Fruit fly (Drosophila melanogaster) whole organism, embryonic: ENCODE measurements around the gene kdn.

Experiments
- Blimp-1 ChIP-seq: fragments of 200-800 bp; sonication (Bioruptor generic); optimal IDR thresholded peaks from 3 replicates; lab custom pipeline; 2018; ENCODE audit warnings: missing biosample characterization, missing genetic modification characterization, mild to moderate bottlenecking, moderate library complexity, missing genetic modification reagents
- CG10543 ChIP-seq: fragments of 200-800 bp; sonication (Bioruptor generic); optimal IDR thresholded peaks from 3 replicates; lab custom pipeline; 2017; ENCODE audit warnings: missing biosample characterization, mild to moderate bottlenecking, missing genetic modification characterization, moderate library complexity
- CG11456 ChIP-seq: fragments of 200-800 bp; sonication (Bioruptor generic); IDR thresholded peaks from 3 replicates; pipeline ENCODE4 v1.3.6; 2022; ENCODE audit warnings: missing biosample characterization, missing genetic modification characterization
- CG11696 ChIP-seq: fragments of 200-800 bp; sonication (Bioruptor generic); IDR thresholded peaks from 2 replicates; pipeline ENCODE4 v1.3.6; 2022; ENCODE audit warnings: missing biosample characterization, missing genetic modification characterization
- CG12071 ChIP-seq: fragments of 200-800 bp; sonication (Bioruptor generic); optimal IDR thresholded peaks from 3 replicates; lab custom pipeline; 2018; ENCODE audit warnings: missing biosample characterization, mild to moderate bottlenecking, missing genetic modification characterization
- CG13894 ChIP-seq: fragments of 200-800 bp; sonication (Bioruptor generic); optimal IDR thresholded peaks from 3 replicates; lab custom pipeline; 2018; ENCODE audit warnings: missing biosample characterization, mild to moderate bottlenecking, missing genetic modification characterization, moderate library complexity
- CG14710 ChIP-seq: fragments of 200-800 bp; sonication (Bioruptor generic); optimal IDR thresholded peaks from 3 replicates; lab custom pipeline; 2019; ENCODE audit warnings: missing biosample characterization, mild to moderate bottlenecking, missing genetic modification characterization, moderate library complexity
- CG1603 ChIP-seq: fragments of 200-800 bp; sonication (Bioruptor generic); optimal IDR thresholded peaks from 2 replicates; lab custom pipeline; 2019; ENCODE audit warnings: missing biosample characterization, mild to moderate bottlenecking, missing genetic modification characterization, moderate library complexity
- CG18599 ChIP-seq: fragments of 200-800 bp; sonication (Bioruptor generic); optimal IDR thresholded peaks from 3 replicates; lab custom pipeline; 2017; ENCODE audit warnings: missing biosample characterization, missing genetic modification characterization, mild to moderate bottlenecking, moderate library complexity, missing genetic modification reagents
- CG3847 ChIP-seq: fragments of 200-800 bp; sonication (Bioruptor generic); IDR thresholded peaks from 2 replicates; pipeline ENCODE4 v1.3.6; 2022; ENCODE audit warnings: missing biosample characterization, missing genetic modification characterization
- CG4328 ChIP-seq: fragments of 200-800 bp; sonication (Bioruptor generic); optimal IDR thresholded peaks from 3 replicates; lab custom pipeline; 2017; ENCODE audit warnings: missing biosample characterization, missing genetic modification reagents, missing genetic modification characterization
- CG4424 ChIP-seq: fragments of 200-800 bp; sonication (Bioruptor generic); optimal IDR thresholded peaks from 3 replicates; lab custom pipeline; 2016; ENCODE audit warnings: missing biosample characterization, missing genetic modification characterization
- CG5180 ChIP-seq: fragments of 200-800 bp; sonication (Bioruptor generic); optimal IDR thresholded peaks from 3 replicates; lab custom pipeline; 2017; ENCODE audit warnings: missing biosample characterization, missing genetic modification characterization, mild to moderate bottlenecking, moderate library complexity, missing genetic modification reagents
- CG6689 ChIP-seq: fragments of 200-800 bp; sonication (Bioruptor generic); IDR thresholded peaks from 2 replicates; pipeline ENCODE4 v1.3.6; 2022; ENCODE audit warnings: missing biosample characterization, missing genetic modification characterization
- CG8089 ChIP-seq: fragments of 200-800 bp; sonication (Bioruptor generic); optimal IDR thresholded peaks from 3 replicates; lab custom pipeline; 2016; ENCODE audit warnings: missing biosample characterization, missing genetic modification characterization
- CG8924 ChIP-seq: fragments of 200-800 bp; optimal IDR thresholded peaks from 3 replicates; lab custom pipeline; 2019; ENCODE audit warnings: missing biosample characterization, mild to moderate bottlenecking, missing genetic modification characterization, moderate library complexity
- Dfd ChIP-seq, 2 experiments: fragments of >200 bp; optimal IDR thresholded peaks; 2 replicates each; lab custom pipeline; 2017; ENCODE audit warnings: missing biosample characterization in 2 of 2, missing genetic modification characterization in 2 of 2
- Drgx ChIP-seq: fragments of 200-800 bp; sonication (Bioruptor generic); IDR thresholded peaks from 2 replicates; pipeline ENCODE4 v1.3.6; 2022; ENCODE audit warnings: missing biosample characterization, missing genetic modification characterization
- Fer3 ChIP-seq: fragments of 200-800 bp; sonication (Bioruptor generic); optimal IDR thresholded peaks from 2 replicates; lab custom pipeline; 2018; ENCODE audit warnings: missing biosample characterization, mild to moderate bottlenecking, missing genetic modification characterization, moderate library complexity
- Gug ChIP-seq: fragments of 200-800 bp; sonication (Bioruptor generic); IDR thresholded peaks from 4 replicates; pipeline ENCODE4 v1.3.6; 2022; ENCODE audit warnings: missing biosample characterization, missing genetic modification characterization
- H15 ChIP-seq: fragments of 200-800 bp; sonication (Bioruptor generic); IDR thresholded peaks from 3 replicates; pipeline ENCODE4 v1.3.6; 2022; ENCODE audit warnings: missing biosample characterization, missing genetic modification characterization
- Hmr ChIP-seq: fragments of 200-800 bp; sonication (Bioruptor generic); optimal IDR thresholded peaks from 3 replicates; lab custom pipeline; 2017; ENCODE audit warnings: mild to moderate bottlenecking, missing biosample characterization, missing genetic modification reagents, missing genetic modification characterization
- Med ChIP-seq: fragments of 200-800 bp; sonication (Bioruptor generic); peaks from one replicate; lab custom pipeline; 2016; ENCODE audit warnings: missing biosample characterization, missing genetic modification characterization, mild to moderate bottlenecking, inconsistent platforms, moderate library complexity
- Six4 ChIP-seq: fragments of 200-800 bp; sonication (Bioruptor generic); optimal IDR thresholded peaks from 2 replicates; lab custom pipeline; 2016; ENCODE audit warnings: missing biosample characterization, missing genetic modification characterization
- Xrp1 ChIP-seq: fragments of 200-800 bp; sonication (Bioruptor generic); IDR thresholded peaks from 2 replicates; pipeline ENCODE4 v1.3.6; 2022; ENCODE audit warnings: missing biosample characterization, missing genetic modification characterization
- ab ChIP-seq: fragments of 200-800 bp; sonication (Bioruptor generic); optimal IDR thresholded peaks from 2 replicates; lab custom pipeline; 2016; ENCODE audit warnings: missing biosample characterization, missing genetic modification characterization
- bbx ChIP-seq: fragments of 200-800 bp; sonication (Bioruptor generic); IDR thresholded peaks from 2 replicates; pipeline ENCODE4 v1.3.6; 2022; ENCODE audit warnings: missing biosample characterization, missing genetic modification characterization; ENCODE audit not compliant: partially characterized antibody
- corto ChIP-seq: fragments of 200-800 bp; sonication (Bioruptor generic); optimal IDR thresholded peaks from 2 replicates; lab custom pipeline; 2016; ENCODE audit warnings: missing biosample characterization, mild to moderate bottlenecking, missing genetic modification characterization, moderate library complexity
- dysf ChIP-seq: fragments of 200-800 bp; sonication (Bioruptor generic); IDR thresholded peaks from 3 replicates; pipeline ENCODE4 v1.3.6; 2022; ENCODE audit warnings: missing biosample characterization, missing genetic modification characterization
- ftz-f1 ChIP-seq: fragments of 200-800 bp; sonication (Bioruptor generic); optimal IDR thresholded peaks from 2 replicates; lab custom pipeline; 2016; ENCODE audit warnings: missing biosample characterization, missing genetic modification characterization
- gsb-n ChIP-seq: fragments of 200-800 bp; sonication (Bioruptor generic); optimal IDR thresholded peaks from 3 replicates; lab custom pipeline; 2018; ENCODE audit warnings: missing biosample characterization, mild to moderate bottlenecking, missing genetic modification characterization
- hth ChIP-seq: fragments of >200 bp; optimal IDR thresholded peaks from 2 replicates; lab custom pipeline; 2017; ENCODE audit warnings: inconsistent platforms
- jing ChIP-seq: fragments of 200-800 bp; sonication (Bioruptor generic); optimal IDR thresholded peaks from 2 replicates; lab custom pipeline; 2018; ENCODE audit warnings: missing biosample characterization, mild to moderate bottlenecking, missing genetic modification characterization
- kni ChIP-seq: fragments of 200-800 bp; sonication (Bioruptor generic); optimal IDR thresholded peaks from 3 replicates; lab custom pipeline; 2017; ENCODE audit warnings: mild to moderate bottlenecking, missing biosample characterization, missing genetic modification reagents, missing genetic modification characterization
- mam ChIP-seq: fragments of 200-800 bp; sonication (Bioruptor generic); optimal IDR thresholded peaks from 3 replicates; lab custom pipeline; 2016; ENCODE audit warnings: missing biosample characterization, missing genetic modification characterization
- nau ChIP-seq: fragments of 200-800 bp; sonication (Bioruptor generic); optimal IDR thresholded peaks from 3 replicates; lab custom pipeline; 2017; ENCODE audit warnings: missing biosample characterization, mild to moderate bottlenecking, missing genetic modification characterization, missing genetic modification reagents
- p53 ChIP-seq: fragments of 200-800 bp; sonication (Bioruptor generic); optimal IDR thresholded peaks from 2 replicates; lab custom pipeline; 2016; ENCODE audit warnings: missing biosample characterization, missing genetic modification characterization
- row ChIP-seq: fragments of 200-800 bp; sonication (Bioruptor generic); IDR thresholded peaks from 3 replicates; pipeline ENCODE4 v1.3.6; 2022; ENCODE audit warnings: missing biosample characterization, missing genetic modification characterization
- slbo ChIP-seq: fragments of 200-800 bp; sonication (Bioruptor generic); IDR thresholded peaks from 2 replicates; pipeline ENCODE4 v1.3.6; 2022; ENCODE audit warnings: missing biosample characterization, missing genetic modification characterization
- sob ChIP-seq: fragments of 200-800 bp; sonication (Bioruptor generic); IDR thresholded peaks from 2 replicates; pipeline ENCODE4 v1.3.6; 2022; ENCODE audit warnings: missing biosample characterization, missing genetic modification characterization
- stc ChIP-seq: fragments of 200-800 bp; sonication (Bioruptor generic); IDR thresholded peaks from 2 replicates; pipeline ENCODE4 v1.3.6; 2022; ENCODE audit warnings: missing biosample characterization, missing genetic modification characterization
- unc-4 ChIP-seq: fragments of 200-800 bp; sonication (Bioruptor generic); IDR thresholded peaks from 2 replicates; pipeline ENCODE4 v1.3.6; 2022; ENCODE audit warnings: missing biosample characterization, missing genetic modification characterization; ENCODE audit not compliant: partially characterized antibody
- wek ChIP-seq: fragments of 200-800 bp; sonication (Bioruptor generic); optimal IDR thresholded peaks from 3 replicates; lab custom pipeline; 2018; ENCODE audit warnings: missing biosample characterization, mild to moderate bottlenecking, missing genetic modification characterization, moderate library complexity
- zen ChIP-seq: fragments of 200-800 bp; sonication (Bioruptor generic); optimal IDR thresholded peaks from 3 replicates; lab custom pipeline; 2018; ENCODE audit warnings: missing biosample characterization, mild to moderate bottlenecking, missing genetic modification characterization, moderate library complexity
- zf30C ChIP-seq: fragments of 200-800 bp; sonication (Bioruptor generic); optimal IDR thresholded peaks from 3 replicates; lab custom pipeline; 2018; ENCODE audit warnings: missing biosample characterization, mild to moderate bottlenecking, missing genetic modification characterization

kdn gene

DNA sequence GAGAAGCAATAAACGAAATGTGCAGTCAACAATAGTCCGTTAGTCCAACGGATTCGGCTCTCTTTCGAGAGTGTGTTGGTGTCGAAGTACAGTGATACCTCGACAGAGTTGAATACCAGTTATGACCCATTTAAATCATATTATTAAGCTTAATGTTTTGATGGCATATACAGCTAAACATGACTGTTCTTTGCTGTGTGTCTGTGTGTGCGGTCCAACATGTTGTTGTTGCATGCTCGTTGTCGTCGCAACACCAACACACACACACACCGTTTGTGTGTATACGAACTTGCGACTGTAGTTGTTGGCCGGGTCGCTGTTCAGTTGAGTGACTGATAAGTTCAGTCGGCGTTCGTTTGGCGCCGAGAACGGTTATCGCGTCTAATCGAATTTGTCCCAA lies 41.6 kb upstream of the kdn start, which contains the start of gene CG15894 (continued):
- TF ChIP-seq bbx, result no peak
- TF ChIP-seq Drgx, result peak; percentile 38; the same call in 1 of the 2 replicates
- no peak for TF ChIP-seq CG11696 (GFP tag; lab: Robert Waterston, UW)
- peak; percentile 35 for TF ChIP-seq Hmr (GFP tag; lab: Kevin White, UChicago)
- TF ChIP-seq dysf (GFP tag; lab: Robert Waterston, UW), result no peak
- no peak for TF ChIP-seq hth (lab: Kevin White, UChicago)
- TF ChIP-seq CG4328, result no peak
- no peak for TF ChIP-seq Fer3 (tag; lab: Kevin White, UChicago)
- TF ChIP-seq CG5180 (GFP tag; lab: Kevin White, UChicago), result peak; percentile 97
- no peak for TF ChIP-seq Dfd (GFP tag; optimal IDR thresholded peaks at IDR 0.05; lab: Kevin White, UChicago)
- TF ChIP-seq kni, result peak; percentile 5
- no peak for TF ChIP-seq wek (GFP tag; lab: Kevin White, UChicago)
- TF ChIP-seq row (GFP tag; lab: Robert Waterston, UW), result peak; percentile 64
- TF ChIP-seq CG11456 (GFP tag; lab: Robert Waterston, UW), result no peak
- no peak for TF ChIP-seq gsb-n
- peak; percentile 3 for TF ChIP-seq CG8924 (tag; lab: Kevin White, UChicago)
- no peak for TF ChIP-seq H15
- no peak for TF ChIP-seq corto (GFP tag; lab: Kevin White, UChicago)
- TF ChIP-seq slbo (GFP tag; lab: Robert Waterston, UW), result peak; percentile 26; the same call in 1 of the 2 replicates
- TF ChIP-seq Gug, result no peak
- TF ChIP-seq mam (GFP tag; lab: Kevin White, UChicago), result no peak
- no peak for TF ChIP-seq zf30C (GFP tag; lab: Kevin White, UChicago)
- no peak for TF ChIP-seq CG14710 (tag; lab: Kevin White, UChicago)
- no peak for TF ChIP-seq ab (GFP tag; lab: Kevin White, UChicago)
- no peak for TF ChIP-seq CG10543
- TF ChIP-seq ftz-f1, result no peak
- no peak for TF ChIP-seq CG6689 (GFP tag; lab: Robert Waterston, UW)
- TF ChIP-seq zen (tag; lab: Kevin White, UChicago), result no peak
- TF ChIP-seq CG13894 (tag; lab: Kevin White, UChicago), result peak; percentile 12
- peak; percentile 77 for TF ChIP-seq Med
- peak; percentile 28; the same call in 1 of the 2 replicates for TF ChIP-seq sob (GFP tag; lab: Robert Waterston, UW)
- TF ChIP-seq nau, result no peak
- TF ChIP-seq stc, result no peak
- TF ChIP-seq jing (GFP tag; lab: Kevin White, UChicago), result no peak
- peak; percentile 42 for TF ChIP-seq CG1603
- peak; percentile 6 for TF ChIP-seq CG12071 (GFP tag; lab: Kevin White, UChicago)
- TF ChIP-seq Blimp-1, result peak; percentile 3
- no peak for TF ChIP-seq Xrp1
- TF ChIP-seq CG18599, result peak; percentile 49
- TF ChIP-seq CG8089, result no peak
- TF ChIP-seq CG4424 (GFP tag; lab: Kevin White, UChicago), result no peak
- TF ChIP-seq Six4 (GFP tag; lab: Kevin White, UChicago), result no peak
- TF ChIP-seq CG3847 (GFP tag; lab: Robert Waterston, UW), result no peak
- TF ChIP-seq unc-4, result no peak
- no peak for TF ChIP-seq p53 (GFP tag; lab: Kevin White, UChicago)
